Worm (Caenorhabditis elegans) whole organism, L2 larva: ENCODE data around the gene zzz-1.

Experiments
- Y55F3AM.14 ChIP-seq: fragments of 200-800 bp; sonication (Bioruptor generic); optimal IDR thresholded peaks from 2 replicates; lab custom pipeline; 2018; ENCODE audit warnings: mild to moderate bottlenecking, missing genetic modification characterization, missing compliant biosample characterization
- blmp-1 ChIP-seq: sonication (generic microtip); optimal IDR thresholded peaks from 2 replicates; lab custom pipeline; 2017; ENCODE audit warnings: missing genetic modification characterization, mild to moderate bottlenecking, missing compliant biosample characterization, antibody characterized with exemption, moderate library complexity; ENCODE audit not compliant: insufficient read depth
- ceh-82 ChIP-seq: fragments of 150-350 bp; optimal IDR thresholded peaks from 2 replicates; lab custom pipeline; 2014; ENCODE audit warnings: missing biosample characterization, missing genetic modification characterization
- fos-1 ChIP-seq: fragments of 150-350 bp; optimal IDR thresholded peaks from 2 replicates; lab custom pipeline; 2014; ENCODE audit warnings: missing biosample characterization, missing genetic modification characterization
- lin-39 ChIP-seq: fragments of 150-350 bp; optimal IDR thresholded peaks from 2 replicates; lab custom pipeline; 2014; ENCODE audit warnings: missing biosample characterization, missing genetic modification reagents, missing genetic modification characterization
- mbf-1 ChIP-seq: sonication (generic microtip); optimal IDR thresholded peaks from 2 replicates; lab custom pipeline; 2017; ENCODE audit warnings: missing biosample characterization, missing genetic modification characterization
- mdl-1 ChIP-seq, 2 experiments: fragments of 150-350 bp in 1 of 2; sonication (generic microtip) in 1 of 2; optimal IDR thresholded peaks; 2 replicates each; lab custom pipeline; 2017; ENCODE audit warnings: missing biosample characterization in 2 of 2, missing genetic modification characterization in 2 of 2
- nhr-10 ChIP-seq: sonication (generic microtip); optimal IDR thresholded peaks from 2 replicates; lab custom pipeline; 2017; ENCODE audit warnings: missing biosample characterization, missing genetic modification characterization
- nhr-77 ChIP-seq: fragments of 150-350 bp; optimal IDR thresholded peaks from 2 replicates; lab custom pipeline; 2014; ENCODE audit warnings: missing biosample characterization, missing genetic modification characterization
- unc-55 ChIP-seq: fragments of 150-350 bp; sonication (generic microtip); optimal IDR thresholded peaks from 3 replicates; lab custom pipeline; 2014; ENCODE audit warnings: missing biosample characterization, missing genetic modification reagents, missing genetic modification characterization
- ztf-11 ChIP-seq: sonication (generic microtip); optimal IDR thresholded peaks from 2 replicates; lab custom pipeline; 2017; ENCODE audit warnings: missing biosample characterization, missing genetic modification characterization

DNA sequence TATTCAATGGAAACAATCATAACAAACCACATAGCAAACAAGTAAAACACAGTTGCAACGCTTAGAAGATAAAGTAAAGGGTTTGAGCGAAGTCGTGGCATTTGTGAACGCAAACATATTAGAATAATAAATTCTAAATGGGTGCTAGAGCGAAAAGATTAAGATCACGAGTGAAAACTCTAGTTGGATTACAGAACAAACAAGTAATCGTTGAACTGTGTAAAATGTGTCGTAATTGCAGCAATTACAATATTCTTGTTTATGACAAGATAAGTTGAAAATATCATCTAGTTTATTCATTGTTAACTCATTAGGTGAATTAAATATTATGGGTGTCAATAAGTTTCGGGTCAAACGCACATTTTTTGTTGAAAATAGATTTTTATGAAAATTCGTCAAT lies 6.3 kb downstream of the zzz-1 start, which contains the start of gene F32D8.8:
- TF ChIP-seq lin-39 (tag; lab: Kevin White, UChicago) (no peak), unc-55 (GFP tag; lab: Kevin White, UChicago) (no peak), nhr-10 (tag; lab: Kevin White, UChicago) (no peak), ztf-11 (tag; lab: Kevin White, UChicago) (no peak), mbf-1 (tag; lab: Kevin White, UChicago) (no peak), blmp-1 (tag; lab: Kevin White, UChicago) (no peak), fos-1 (no peak), mdl-1 (tag; optimal IDR thresholded peaks at IDR 0.05; lab: Kevin White, UChicago) (no peak), Y55F3AM.14 (GFP tag; lab: Kevin White, UChicago) (no peak), ceh-82 (no peak), nhr-77 (tag; lab: Kevin White, UChicago) (no peak)
